Worm (Caenorhabditis elegans) whole organism, mixed stage, embryonic: ENCODE data around the gene ckb-2.

Source experiments
- M03D4.4 ChIP-seq: sonication (generic microtip); optimal IDR thresholded peaks from 2 replicates; lab custom pipeline; 2017; ENCODE audit warnings: mild to moderate bottlenecking, missing genetic modification characterization, missing compliant biosample characterization
- bed-3 ChIP-seq: fragments of 200-800 bp; sonication (Bioruptor generic); optimal IDR thresholded peaks from 3 replicates; lab custom pipeline; 2018; ENCODE audit warnings: mild to moderate bottlenecking, missing genetic modification characterization, moderate library complexity, missing compliant biosample characterization
- blmp-1 ChIP-seq: fragments of 150-350 bp; optimal IDR thresholded peaks from 2 replicates; lab custom pipeline; 2014; ENCODE audit warnings: missing biosample characterization, missing genetic modification characterization
- ceh-39 ChIP-seq: fragments of 150-350 bp; optimal IDR thresholded peaks from 2 replicates; lab custom pipeline; 2014; ENCODE audit warnings: missing biosample characterization, missing genetic modification characterization
- ceh-43 ChIP-seq: fragments of 200-800 bp; sonication (Bioruptor generic); optimal IDR thresholded peaks from 2 replicates; lab custom pipeline; 2018; ENCODE audit warnings: mild to moderate bottlenecking, missing genetic modification characterization, moderate library complexity, missing compliant biosample characterization
- ceh-83 ChIP-seq: fragments of 200-800 bp; sonication (Bioruptor generic); optimal IDR thresholded peaks from 2 replicates; lab custom pipeline; 2018; ENCODE audit warnings: mild to moderate bottlenecking, missing genetic modification characterization, missing compliant biosample characterization
- ces-1 ChIP-seq: fragments of 150-350 bp; optimal IDR thresholded peaks from 2 replicates; lab custom pipeline; 2014; ENCODE audit warnings: missing biosample characterization, missing genetic modification reagents, missing genetic modification characterization
- cnd-1 ChIP-seq: fragments of 200-800 bp; sonication (Bioruptor generic); optimal IDR thresholded peaks from 2 replicates; lab custom pipeline; 2018; ENCODE audit warnings: mild to moderate bottlenecking, missing genetic modification characterization, missing compliant biosample characterization
- drap-1 ChIP-seq: fragments of 200-800 bp; sonication (Bioruptor generic); optimal IDR thresholded peaks from 3 replicates; lab custom pipeline; 2018; ENCODE audit warnings: mild to moderate bottlenecking, missing genetic modification characterization, missing compliant biosample characterization
- elt-1 ChIP-seq: sonication (generic microtip); optimal IDR thresholded peaks from 2 replicates; lab custom pipeline; 2017; ENCODE audit warnings: missing genetic modification characterization, mild to moderate bottlenecking, missing compliant biosample characterization, antibody characterized with exemption, moderate library complexity, borderline replicate concordance; ENCODE audit not compliant: insufficient read depth
- elt-3 ChIP-seq: fragments of 150-350 bp; optimal IDR thresholded peaks from 2 replicates; lab custom pipeline; 2014; ENCODE audit warnings: missing biosample characterization, missing genetic modification characterization
- flh-1 ChIP-seq: fragments of 200-800 bp; sonication (Bioruptor generic); optimal IDR thresholded peaks from 2 replicates; lab custom pipeline; 2018; ENCODE audit warnings: mild to moderate bottlenecking, missing genetic modification characterization, moderate library complexity, missing compliant biosample characterization
- ham-2 ChIP-seq: fragments of 200-800 bp; sonication (Bioruptor generic); optimal IDR thresholded peaks from 2 replicates; lab custom pipeline; 2018; ENCODE audit warnings: mild to moderate bottlenecking, missing genetic modification characterization, missing compliant biosample characterization
- hlh-1 ChIP-seq: fragments of 150-350 bp; optimal IDR thresholded peaks from 2 replicates; lab custom pipeline; 2014; ENCODE audit warnings: missing biosample characterization, missing genetic modification reagents, missing genetic modification characterization
- lin-13 ChIP-seq: fragments of 150-350 bp; optimal IDR thresholded peaks from 2 replicates; lab custom pipeline; 2014; ENCODE audit warnings: missing biosample characterization, missing genetic modification characterization
- lin-32 ChIP-seq: fragments of 200-800 bp; sonication (Bioruptor generic); optimal IDR thresholded peaks from 2 replicates; lab custom pipeline; 2018; ENCODE audit warnings: mild to moderate bottlenecking, missing genetic modification characterization, missing compliant biosample characterization
- lsy-2 ChIP-seq: fragments of 150-350 bp; optimal IDR thresholded peaks from 2 replicates; lab custom pipeline; 2014; ENCODE audit warnings: missing biosample characterization, missing genetic modification characterization
- mab-5 ChIP-seq: fragments of 150-350 bp; optimal IDR thresholded peaks from 2 replicates; lab custom pipeline; 2014; ENCODE audit warnings: missing biosample characterization, missing genetic modification characterization
- mep-1 ChIP-seq: fragments of 150-350 bp; optimal IDR thresholded peaks from 2 replicates; lab custom pipeline; 2017; ENCODE audit warnings: missing biosample characterization, missing genetic modification reagents, missing genetic modification characterization, inconsistent platforms
- mls-2 ChIP-seq: sonication (generic microtip); optimal IDR thresholded peaks from 2 replicates; lab custom pipeline; 2016; ENCODE audit warnings: mild to moderate bottlenecking, missing genetic modification characterization, moderate library complexity, missing compliant biosample characterization
- nhr-2 ChIP-seq: fragments of 150-350 bp; optimal IDR thresholded peaks from 2 replicates; lab custom pipeline; 2014; ENCODE audit warnings: missing biosample characterization, missing genetic modification characterization
- nhr-237 ChIP-seq: fragments of 150-350 bp; optimal IDR thresholded peaks from 2 replicates; lab custom pipeline; 2014; ENCODE audit warnings: missing biosample characterization, missing genetic modification characterization
- nhr-28 ChIP-seq: fragments of 150-350 bp; optimal IDR thresholded peaks from 2 replicates; lab custom pipeline; 2014; ENCODE audit warnings: missing biosample characterization, missing genetic modification characterization
- nhr-76 ChIP-seq: sonication (generic microtip); optimal IDR thresholded peaks from 2 replicates; lab custom pipeline; 2017; ENCODE audit warnings: missing biosample characterization, missing genetic modification characterization
- pha-4 ChIP-seq: fragments of 150-350 bp; optimal IDR thresholded peaks from 2 replicates; lab custom pipeline; 2018; ENCODE audit warnings: missing biosample characterization, missing genetic modification reagents, missing genetic modification characterization
- sem-2 ChIP-seq: fragments of 200-800 bp; sonication (Bioruptor generic); optimal IDR thresholded peaks from 2 replicates; lab custom pipeline; 2018; ENCODE audit warnings: mild to moderate bottlenecking, missing genetic modification characterization, missing compliant biosample characterization
- snpc-4 ChIP-seq: fragments of 150-350 bp; optimal IDR thresholded peaks from 2 replicates; lab custom pipeline; 2014; ENCODE audit warnings: missing biosample characterization, missing genetic modification characterization
- sptf-1 ChIP-seq: sonication (generic microtip); optimal IDR thresholded peaks from 2 replicates; lab custom pipeline; 2017; ENCODE audit warnings: mild to moderate bottlenecking, missing genetic modification characterization, moderate library complexity, missing compliant biosample characterization
- tbx-8 ChIP-seq: fragments of 200-800 bp; sonication (Bioruptor generic); optimal IDR thresholded peaks from 2 replicates; lab custom pipeline; 2018; ENCODE audit warnings: mild to moderate bottlenecking, missing genetic modification characterization, moderate library complexity, missing compliant biosample characterization
- unc-120 ChIP-seq: sonication (generic microtip); optimal IDR thresholded peaks from 2 replicates; lab custom pipeline; 2017; ENCODE audit warnings: missing genetic modification characterization, missing compliant biosample characterization; ENCODE audit not compliant: poor library complexity, severe bottlenecking
- unc-39 ChIP-seq: fragments of 150-350 bp; optimal IDR thresholded peaks from 2 replicates; lab custom pipeline; 2014; ENCODE audit warnings: missing biosample characterization, missing genetic modification characterization
- unc-62 ChIP-seq: fragments of 150-350 bp; optimal IDR thresholded peaks from 2 replicates; lab custom pipeline; 2014; ENCODE audit warnings: missing biosample characterization, missing genetic modification reagents, missing genetic modification characterization
- zip-8 ChIP-seq: fragments of 150-350 bp; optimal IDR thresholded peaks from 2 replicates; lab custom pipeline; 2014; ENCODE audit warnings: missing biosample characterization, missing genetic modification characterization

Gene ckb-2

ce11 chrIII:4378600-4379293 is 11.0 kb downstream of the ckb-2 start:
- TF ChIP-seq ceh-43 (GFP tag; lab: Kevin White, UChicago) = peak; percentile 23
- TF ChIP-seq M03D4.4 (tag; lab: Kevin White, UChicago) = peak; percentile 79
- TF ChIP-seq ham-2 = peak; percentile 44
- peak; percentile 45 for TF ChIP-seq bed-3 (GFP tag; lab: Kevin White, UChicago)
- peak; percentile 65 for TF ChIP-seq drap-1 (GFP tag; lab: Kevin White, UChicago)
- peak; percentile 66 for TF ChIP-seq cnd-1
- peak; percentile 33 for TF ChIP-seq mep-1 (tag; lab: Kevin White, UChicago)
- TF ChIP-seq sem-2 (GFP tag; lab: Kevin White, UChicago) = peak; percentile 61
- TF ChIP-seq sptf-1 (tag; lab: Kevin White, UChicago) = peak; percentile 69
- peak; percentile 77 for TF ChIP-seq ceh-83 (GFP tag; lab: Kevin White, UChicago)
- TF ChIP-seq tbx-8 (GFP tag; lab: Kevin White, UChicago) = peak; percentile 33
- TF ChIP-seq pha-4 (tag; lab: Kevin White, UChicago) = peak; percentile 13
- peak; percentile 10 for TF ChIP-seq lin-13 (tag; lab: Kevin White, UChicago)
- TF ChIP-seq lsy-2 = peak; percentile 13
- TF ChIP-seq mls-2 (tag; lab: Kevin White, UChicago) = peak; percentile 87
- peak; percentile 25 for TF ChIP-seq nhr-2
- peak; percentile 10 for TF ChIP-seq lin-32 (GFP tag; lab: Kevin White, UChicago)
- TF ChIP-seq unc-120 (tag; lab: Kevin White, UChicago) = peak; percentile 56
- TF ChIP-seq hlh-1 (tag; lab: Kevin White, UChicago) = peak; percentile 53

ce11 chrIII:4379717-4380116 is 12.0 kb downstream of the ckb-2 start, which contains the start of gene B0284.3:
Gene B0284.3, minus strand, starts transcription at chrIII:4379817.
- TF ChIP-seq bed-3 (GFP tag; lab: Kevin White, UChicago) (no peak), unc-39 (tag; lab: Kevin White, UChicago) (no peak), sptf-1 (tag; lab: Kevin White, UChicago) (no peak), ceh-43 (GFP tag; lab: Kevin White, UChicago) (no peak), unc-62 (no peak), unc-120 (tag; lab: Kevin White, UChicago) (no peak), drap-1 (GFP tag; lab: Kevin White, UChicago) (no peak), elt-3 (tag; lab: Kevin White, UChicago) (no peak), lin-13 (tag; lab: Kevin White, UChicago) (no peak), blmp-1 (tag; lab: Kevin White, UChicago) (no peak), ceh-39 (tag; lab: Kevin White, UChicago) (no peak), pha-4 (tag; lab: Kevin White, UChicago) (no peak), mab-5 (no peak), nhr-76 (no peak), elt-1 (no peak), snpc-4 (no peak), nhr-237 (tag; lab: Kevin White, UChicago) (no peak), mls-2 (tag; lab: Kevin White, UChicago) (no peak)

DNA sequence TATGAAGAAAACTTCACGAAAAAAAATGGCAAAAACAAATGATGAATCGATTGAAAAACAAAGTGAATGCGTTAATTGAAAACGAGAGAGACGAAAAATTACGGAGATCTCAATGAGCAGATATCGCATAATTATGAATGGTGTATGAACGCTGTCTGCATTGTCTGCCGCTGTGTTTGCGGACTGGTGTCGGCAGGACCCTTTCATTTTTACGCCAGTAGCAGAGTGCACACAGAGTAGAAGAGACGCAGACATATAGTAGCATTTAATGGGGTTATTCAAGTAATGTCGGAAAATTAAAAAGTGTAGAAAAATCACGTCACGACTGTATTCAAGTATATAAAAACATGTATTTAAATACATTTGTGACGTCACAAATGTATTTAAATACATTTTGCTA is 13.1 kb downstream of the ckb-2 start:
- TF ChIP-seq ces-1 (GFP tag; lab: Kevin White, UChicago) = peak; percentile 73
- TF ChIP-seq mab-5 = no peak
- TF ChIP-seq lin-13 (tag; lab: Kevin White, UChicago) = peak; percentile 57
- no peak for TF ChIP-seq snpc-4
- peak; percentile 38 for TF ChIP-seq mep-1 (tag; lab: Kevin White, UChicago)
- no peak for TF ChIP-seq flh-1 (GFP tag; lab: Kevin White, UChicago)
- peak; percentile 21 for TF ChIP-seq lsy-2
- no peak for TF ChIP-seq nhr-237 (tag; lab: Kevin White, UChicago)
- TF ChIP-seq ceh-43 (GFP tag; lab: Kevin White, UChicago) = no peak
- TF ChIP-seq M03D4.4 (tag; lab: Kevin White, UChicago) = no peak
- TF ChIP-seq nhr-76 = no peak
- peak; percentile 13 for TF ChIP-seq mls-2 (tag; lab: Kevin White, UChicago)
- no peak for TF ChIP-seq cnd-1
- TF ChIP-seq elt-3 (tag; lab: Kevin White, UChicago) = no peak
- no peak for TF ChIP-seq tbx-8 (GFP tag; lab: Kevin White, UChicago)
- no peak for TF ChIP-seq bed-3 (GFP tag; lab: Kevin White, UChicago)
- TF ChIP-seq unc-62 = no peak
- TF ChIP-seq, all 35 proteins: peak for 5

DNA sequence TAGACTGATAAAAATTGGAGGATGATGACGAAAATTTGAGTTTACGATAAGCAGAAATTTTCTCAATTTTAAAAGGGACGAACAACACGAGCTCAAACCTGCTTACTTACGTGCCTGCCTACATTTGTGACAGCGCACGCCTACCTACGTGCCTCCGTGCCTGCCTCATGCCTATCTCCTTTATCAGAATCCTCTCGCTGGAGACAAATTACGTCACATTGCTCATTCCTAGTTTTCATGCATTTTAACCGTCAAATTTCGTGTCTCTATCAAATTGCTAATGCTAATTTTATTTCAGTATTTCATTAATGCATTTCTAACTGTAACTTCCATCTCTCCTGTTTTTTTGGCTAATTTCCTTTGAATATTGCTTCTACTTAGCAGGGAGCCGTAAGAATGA is 13.6 kb downstream of the ckb-2 start, which contains the start of gene pals-27:
Gene pals-27 (plus strand): TSS at position 301 of the 400 bp plus-strand sequence.
- no peak for TF ChIP-seq zip-8 (tag; lab: Kevin White, UChicago)
- TF ChIP-seq elt-1 = no peak
- no peak for TF ChIP-seq nhr-28 (tag; lab: Kevin White, UChicago)
- TF ChIP-seq sem-2 (GFP tag; lab: Kevin White, UChicago) = no peak
